Worm (Caenorhabditis elegans) whole organism, L4 larva: ENCODE results near the gene arp-6.

Experiments
- ZK546.5 ChIP-seq, 2 experiments: sonication (generic microtip); optimal IDR thresholded peaks; 2 replicates each; lab custom pipeline; 2017; ENCODE audit warnings: missing biosample characterization in 2 of 2, missing genetic modification characterization in 2 of 2
- ama-1 ChIP-seq: fragments of 150-350 bp; optimal IDR thresholded peaks from 2 replicates; lab custom pipeline; 2014; ENCODE audit warnings: inconsistent platforms, mixed read lengths
- ceh-28 ChIP-seq: fragments of 150-350 bp; optimal IDR thresholded peaks from 2 replicates; lab custom pipeline; 2014; ENCODE audit warnings: missing biosample characterization, missing genetic modification reagents, missing genetic modification characterization
- lin-1 ChIP-seq: fragments of 200-800 bp; sonication (Bioruptor generic); IDR thresholded peaks from 2 replicates; pipeline ENCODE4 v1.3.6; 2022; ENCODE audit warnings: missing genetic modification reagents, missing genetic modification characterization, missing compliant biosample characterization
- mes-2 ChIP-seq: sonication (generic microtip); optimal IDR thresholded peaks from 2 replicates; lab custom pipeline; 2016; ENCODE audit warnings: missing genotype, mild to moderate bottlenecking, missing genetic modification characterization, missing compliant biosample characterization; ENCODE audit not compliant: poor library complexity, severe bottlenecking
- mxl-3 ChIP-seq: fragments of 200-800 bp; sonication (Bioruptor generic); optimal IDR thresholded peaks from 2 replicates; lab custom pipeline; 2018; ENCODE audit warnings: mild to moderate bottlenecking, missing genetic modification characterization, missing compliant biosample characterization
- nhr-76 ChIP-seq: fragments of 150-350 bp; optimal IDR thresholded peaks from 2 replicates; lab custom pipeline; 2014; ENCODE audit warnings: missing biosample characterization, missing genetic modification characterization
- pqm-1 ChIP-seq: sonication (generic microtip); optimal IDR thresholded peaks from 2 replicates; lab custom pipeline; 2017; ENCODE audit warnings: missing biosample characterization, missing genetic modification characterization
- unc-39 ChIP-seq: sonication (generic microtip); optimal IDR thresholded peaks from 2 replicates; lab custom pipeline; 2017; ENCODE audit warnings: missing biosample characterization, missing genetic modification characterization
- zip-11 ChIP-seq: fragments of 200-800 bp; sonication (Bioruptor generic); IDR thresholded peaks from 2 replicates; pipeline ENCODE4 v1.3.6; 2022; ENCODE audit warnings: missing genetic modification characterization, missing compliant biosample characterization

ce11 chrII:8086803-8087202, 49.7 kb upstream of the arp-6 start, which contains the start of gene K02C4.3:
- TF ChIP-seq ama-1 (lab: Kevin White, UChicago) (no peak), mxl-3 (GFP tag; lab: Kevin White, UChicago) (no peak), ceh-28 (tag; lab: Kevin White, UChicago) (no peak), zip-11 (GFP tag; lab: Robert Waterston, UW) (no peak), ZK546.5 (tag; optimal IDR thresholded peaks at IDR 0.05; lab: Kevin White, UChicago) (no peak), unc-39 (tag; lab: Kevin White, UChicago) (no peak), mes-2 (tag; lab: Kevin White, UChicago) (peak; percentile 81), pqm-1 (no peak), lin-1 (no peak), nhr-76 (tag; lab: Kevin White, UChicago) (no peak)
